Worm (Caenorhabditis elegans): ENCODE data around the gene tag-335.

tag-335 gene

ce11 chrIV:12302885-12303284 is 24.5 kb upstream of the tag-335 start:
- no peak for TF ChIP-seq mdl-1 (tag; optimal IDR thresholded peaks at IDR 0.05)
- no peak for TF ChIP-seq nhr-10 (tag; optimal IDR thresholded peaks at IDR 0.05)
- no peak for TF ChIP-seq skn-1 (tag; optimal IDR thresholded peaks at IDR 0.05)
- TF ChIP-seq lin-39 (tag; optimal IDR thresholded peaks at IDR 0.05), result no peak
- TF ChIP-seq nhr-23 (tag; optimal IDR thresholded peaks at IDR 0.05), result no peak
- peak; percentile 60 for TF ChIP-seq fos-1 (tag; optimal IDR thresholded peaks at IDR 0.05)
- TF ChIP-seq lsy-2 (tag; optimal IDR thresholded peaks at IDR 0.05), result no peak
- TF ChIP-seq crh-2 (tag; optimal IDR thresholded peaks at IDR 0.05), result no peak

- TF ChIP-seq ama-1 (optimal IDR thresholded peaks at IDR 0.05) (no peak), elt-1 (tag; optimal IDR thresholded peaks at IDR 0.05) (no peak), elt-3 (tag; optimal IDR thresholded peaks at IDR 0.05) (no peak), nhr-77 (tag; optimal IDR thresholded peaks at IDR 0.05) (no peak), C34F6.9 (tag; optimal IDR thresholded peaks at IDR 0.05) (no peak), nhr-11 (tag; optimal IDR thresholded peaks at IDR 0.05) (no peak), lin-39 (tag; optimal IDR thresholded peaks at IDR 0.05) (no peak), nhr-237 (tag; optimal IDR thresholded peaks at IDR 0.05) (no peak), snpc-4 (tag; optimal IDR thresholded peaks at IDR 0.05) (no peak), nhr-6 (tag; optimal IDR thresholded peaks at IDR 0.05) (no peak), nhr-129 (tag; optimal IDR thresholded peaks at IDR 0.05) (no peak), lin-13 (GFP tag; optimal IDR thresholded peaks at IDR 0.05) (no peak), sma-3 (GFP tag; optimal IDR thresholded peaks at IDR 0.05) (no peak), gmeb-1 (tag; optimal IDR thresholded peaks at IDR 0.05) (no peak), unc-62 (GFP tag; optimal IDR thresholded peaks at IDR 0.05) (no peak), lsy-2 (tag; optimal IDR thresholded peaks at IDR 0.05) (no peak), blmp-1 (tag; optimal IDR thresholded peaks at IDR 0.05; ENCODE audit: insufficient read depth) (no peak), nhr-21 (tag; optimal IDR thresholded peaks at IDR 0.05) (no peak), ztf-11 (tag; optimal IDR thresholded peaks at IDR 0.05) (no peak)
Measured at ce11 chrIV:12301161-12301560, 22.8 kb upstream of the tag-335 start, which contains the start of gene oac-59. Gene oac-59, minus strand, starts transcription at chrIV:12301261.

ce11 chrIV:12290744-12291143 is 12.3 kb upstream of the tag-335 start, which contains the start of gene C42C1.8:
Gene C42C1.8, plus strand, starts transcription at chrIV:12291044.
- TF ChIP-seq ZK546.5 (tag; optimal IDR thresholded peaks at IDR 0.05) (no peak), nhr-10 (tag; optimal IDR thresholded peaks at IDR 0.05) (no peak), alr-1 (tag; optimal IDR thresholded peaks at IDR 0.05) (no peak), snpc-4 (tag; optimal IDR thresholded peaks at IDR 0.05) (no peak), lin-11 (tag; optimal IDR thresholded peaks at IDR 0.05) (no peak), sma-9 (GFP tag; optimal IDR thresholded peaks at IDR 0.05) (no peak), sma-9 (tag; optimal IDR thresholded peaks at IDR 0.05) (no peak), peb-1 (tag; optimal IDR thresholded peaks at IDR 0.05) (no peak), mdl-1 (tag; optimal IDR thresholded peaks at IDR 0.05) (no peak), sem-4 (tag; optimal IDR thresholded peaks at IDR 0.05) (no peak), ama-1 (optimal IDR thresholded peaks at IDR 0.05) (no peak), F13H6.1 (tag; optimal IDR thresholded peaks at IDR 0.05) (no peak)

- TF ChIP-seq unc-55 (GFP tag; optimal IDR thresholded peaks at IDR 0.05) (no peak), elt-3 (tag; optimal IDR thresholded peaks at IDR 0.05) (no peak), nhr-10 (tag; optimal IDR thresholded peaks at IDR 0.05) (no peak)
Measured at ce11 chrIV:12289149-12289548, 10.8 kb upstream of the tag-335 start, which contains the start of gene C42C1.9. Gene C42C1.9, plus strand, starts transcription at chrIV:12289449.

- no peak for TF ChIP-seq nhr-12 (tag; optimal IDR thresholded peaks at IDR 0.05)
- no peak for TF ChIP-seq unc-55 (GFP tag; optimal IDR thresholded peaks at IDR 0.05)
- no peak for TF ChIP-seq fos-1 (tag; optimal IDR thresholded peaks at IDR 0.05)
- no peak for TF ChIP-seq nhr-10 (tag; optimal IDR thresholded peaks at IDR 0.05)
Measured at ce11 chrIV:12287628-12288027, 9.2 kb upstream of the tag-335 start, which contains the start of gene erl-1. Gene erl-1, plus strand, starts transcription at chrIV:12287928.

ce11 chrIV:12282873-12283272 is 4.5 kb upstream of the tag-335 start, which contains the start of gene hpo-12:
Gene hpo-12, plus strand, starts transcription at chrIV:12283173.
- peak; percentile 10 for TF ChIP-seq nhr-129 (tag; optimal IDR thresholded peaks at IDR 0.05)
- TF ChIP-seq zag-1 (tag; optimal IDR thresholded peaks at IDR 0.05), result no peak

All from whole organism, L2 larva.